Fruit fly (Drosophila melanogaster) whole organism, embryonic: Measurements from ENCODE around the gene CG17744.
A peak's percentile ranks its signal among the peaks of the same experiment; 100 is the strongest.

Source experiments
- B-H1 ChIP-seq: fragments of 200-800 bp; sonication (Bioruptor generic); IDR thresholded peaks from 3 replicates; pipeline ENCODE4 v1.3.6; 2022; ENCODE audit warnings: missing biosample characterization, missing genetic modification characterization
- CG1024 ChIP-seq: fragments of 200-800 bp; sonication (Bioruptor generic); IDR thresholded peaks from 2 replicates; pipeline ENCODE4 v1.3.6; 2022; ENCODE audit warnings: missing biosample characterization, missing genetic modification characterization
- CG11696 ChIP-seq: fragments of 200-800 bp; sonication (Bioruptor generic); IDR thresholded peaks from 2 replicates; pipeline ENCODE4 v1.3.6; 2022; ENCODE audit warnings: missing biosample characterization, missing genetic modification characterization
- CG12236 ChIP-seq: fragments of 200-800 bp; sonication (Bioruptor generic); optimal IDR thresholded peaks from 2 replicates; lab custom pipeline; 2016; ENCODE audit warnings: missing biosample characterization, missing genetic modification characterization
- CG13624 ChIP-seq: fragments of 200-800 bp; sonication (Bioruptor generic); optimal IDR thresholded peaks from 2 replicates; lab custom pipeline; 2016; ENCODE audit warnings: missing biosample characterization, missing genetic modification characterization
- CG17328 ChIP-seq: fragments of 200-800 bp; sonication (Bioruptor generic); IDR thresholded peaks from 2 replicates; pipeline ENCODE4 v1.3.6; 2022; ENCODE audit warnings: missing biosample characterization, missing genetic modification characterization
- CG1792 ChIP-seq: fragments of 200-800 bp; sonication (Bioruptor generic); optimal IDR thresholded peaks from 2 replicates; lab custom pipeline; 2016; ENCODE audit warnings: missing biosample characterization, missing genetic modification characterization
- CG32532 ChIP-seq: fragments of 200-800 bp; sonication (Bioruptor generic); IDR thresholded peaks from 2 replicates; pipeline ENCODE4 v1.3.6; 2022; ENCODE audit warnings: missing biosample characterization, missing genetic modification characterization
- CG3838 ChIP-seq: fragments of 200-800 bp; sonication (Bioruptor generic); optimal IDR thresholded peaks from 3 replicates; lab custom pipeline; 2016; ENCODE audit warnings: missing biosample characterization, missing genetic modification characterization
- CG4820 ChIP-seq: fragments of 200-800 bp; sonication (Bioruptor generic); optimal IDR thresholded peaks from 3 replicates; lab custom pipeline; 2016; ENCODE audit warnings: missing biosample characterization, missing genetic modification characterization
- CG4854 ChIP-seq: fragments of 200-800 bp; sonication (Bioruptor generic); optimal IDR thresholded peaks from 2 replicates; lab custom pipeline; 2016; ENCODE audit warnings: missing biosample characterization, missing genetic modification characterization, inconsistent platforms
- CG6272 ChIP-seq: fragments of 200-800 bp; sonication (Bioruptor generic); IDR thresholded peaks from 2 replicates; pipeline ENCODE4 v1.3.6; 2022; ENCODE audit warnings: missing biosample characterization, missing genetic modification characterization
- CG7745 ChIP-seq: fragments of 200-800 bp; sonication (Bioruptor generic); optimal IDR thresholded peaks from 2 replicates; lab custom pipeline; 2018; ENCODE audit warnings: missing biosample characterization, mild to moderate bottlenecking, missing genetic modification characterization, moderate library complexity
- CTCF ChIP-seq: fragments of 200-800 bp; sonication (Bioruptor generic); optimal IDR thresholded peaks from 2 replicates; lab custom pipeline; 2017; ENCODE audit warnings: missing biosample characterization, mild to moderate bottlenecking, missing genetic modification characterization, moderate library complexity
- Chrac-16 ChIP-seq: fragments of 200-800 bp; sonication (Bioruptor generic); optimal IDR thresholded peaks from 3 replicates; lab custom pipeline; 2016; ENCODE audit warnings: missing biosample characterization, missing genetic modification characterization
- D ChIP-seq, 2 experiments: fragments of 200-800 bp in 1 of 2; fragments of >200 bp in 1 of 2; sonication (Bioruptor generic) in 1 of 2; optimal IDR thresholded peaks; 2 replicates in 1 of 2; 3 replicates in 1 of 2; lab custom pipeline; 2017; ENCODE audit warnings: mild to moderate bottlenecking in 1 of 2, missing biosample characterization in 1 of 2, missing genetic modification characterization in 1 of 2, missing genetic modification reagents in 1 of 2
- Dbx ChIP-seq: fragments of 200-800 bp; sonication (Bioruptor generic); IDR thresholded peaks from 3 replicates; pipeline ENCODE4 v1.3.6; 2022; ENCODE audit warnings: missing biosample characterization, missing genetic modification characterization
- Deaf1 ChIP-seq: fragments of 200-800 bp; optimal IDR thresholded peaks from 3 replicates; lab custom pipeline; 2019; ENCODE audit warnings: missing biosample characterization, mild to moderate bottlenecking, missing genetic modification characterization, moderate library complexity
- Dll ChIP-seq: fragments of 200-800 bp; sonication (Bioruptor generic); IDR thresholded peaks from 4 replicates; pipeline ENCODE4 v1.3.6; 2022; ENCODE audit warnings: missing biosample characterization, missing genetic modification characterization; ENCODE audit not compliant: partially characterized antibody
- Ets97D ChIP-seq: fragments of 200-800 bp; sonication (Bioruptor generic); optimal IDR thresholded peaks from 3 replicates; lab custom pipeline; 2016; ENCODE audit warnings: missing biosample characterization, missing genetic modification characterization
- Hmx ChIP-seq: fragments of 200-800 bp; sonication (Bioruptor generic); optimal IDR thresholded peaks from 2 replicates; lab custom pipeline; 2016; ENCODE audit warnings: missing biosample characterization, missing genetic modification characterization
- Hr39 ChIP-seq: fragments of >200 bp; optimal IDR thresholded peaks from 2 replicates; lab custom pipeline; 2017
- Hr51 ChIP-seq, 2 experiments: fragments of 200-800 bp; sonication (Bioruptor generic); optimal IDR thresholded peaks; 2 replicates in 1 of 2; 3 replicates in 1 of 2; lab custom pipeline; 2016 to 2018; ENCODE audit warnings: missing biosample characterization in 2 of 2, missing genetic modification characterization in 2 of 2, mild to moderate bottlenecking in 1 of 2, moderate library complexity in 1 of 2
- MESR4 ChIP-seq: fragments of 200-800 bp; sonication (Bioruptor generic); optimal IDR thresholded peaks from 2 replicates; lab custom pipeline; 2018; ENCODE audit warnings: missing biosample characterization, mild to moderate bottlenecking, missing genetic modification characterization, moderate library complexity
- Mrtf ChIP-seq: fragments of 200-800 bp; sonication (Bioruptor generic); IDR thresholded peaks from 3 replicates; pipeline ENCODE4 v1.3.6; 2022; ENCODE audit warnings: missing biosample characterization, missing genetic modification characterization
- Nf-YA ChIP-seq: fragments of 200-800 bp; sonication (Bioruptor generic); IDR thresholded peaks from 2 replicates; pipeline ENCODE4 v1.3.6; 2022; ENCODE audit warnings: missing biosample characterization, missing genetic modification characterization
- Side ChIP-seq: fragments of 200-800 bp; sonication (Bioruptor generic); optimal IDR thresholded peaks from 2 replicates; lab custom pipeline; 2016; ENCODE audit warnings: missing biosample characterization, missing genetic modification characterization
- Spps ChIP-seq: fragments of 200-800 bp; sonication (Bioruptor generic); optimal IDR thresholded peaks from 2 replicates; lab custom pipeline; 2018; ENCODE audit warnings: missing biosample characterization, mild to moderate bottlenecking, missing genetic modification characterization
- ap ChIP-seq: fragments of 200-800 bp; sonication (Bioruptor generic); IDR thresholded peaks from 2 replicates; pipeline ENCODE4 v1.3.6; 2022; ENCODE audit warnings: missing biosample characterization, missing genetic modification characterization
- chinmo ChIP-seq: fragments of 200-800 bp; sonication (Bioruptor generic); IDR thresholded peaks from 4 replicates; pipeline ENCODE4 v1.3.6; 2022; ENCODE audit warnings: missing biosample characterization, missing genetic modification characterization; ENCODE audit not compliant: partially characterized antibody
- chn ChIP-seq: fragments of 200-800 bp; sonication (Bioruptor generic); optimal IDR thresholded peaks from 2 replicates; lab custom pipeline; 2016; ENCODE audit warnings: missing biosample characterization, missing genetic modification characterization
- corto ChIP-seq: fragments of 200-800 bp; sonication (Bioruptor generic); optimal IDR thresholded peaks from 2 replicates; lab custom pipeline; 2016; ENCODE audit warnings: missing biosample characterization, mild to moderate bottlenecking, missing genetic modification characterization, moderate library complexity
- dan ChIP-seq: fragments of 200-800 bp; sonication (Bioruptor generic); IDR thresholded peaks from 2 replicates; pipeline ENCODE4 v1.3.6; 2022; ENCODE audit warnings: missing biosample characterization, missing genetic modification characterization
- dimm ChIP-seq: fragments of 200-800 bp; sonication (Bioruptor generic); IDR thresholded peaks from 2 replicates; pipeline ENCODE4 v1.3.6; 2022; ENCODE audit warnings: missing biosample characterization, missing genetic modification characterization
- dm ChIP-seq: fragments of 200-800 bp; sonication (Bioruptor generic); optimal IDR thresholded peaks from 3 replicates; lab custom pipeline; 2016; ENCODE audit warnings: missing biosample characterization, missing genetic modification characterization
- fd102C ChIP-seq: fragments of 200-800 bp; sonication (Bioruptor generic); optimal IDR thresholded peaks from 2 replicates; lab custom pipeline; 2018; ENCODE audit warnings: missing biosample characterization, mild to moderate bottlenecking, missing genetic modification characterization, moderate library complexity
- fd64A ChIP-seq: fragments of 200-800 bp; sonication (Bioruptor generic); optimal IDR thresholded peaks from 3 replicates; lab custom pipeline; 2018; ENCODE audit warnings: missing biosample characterization, mild to moderate bottlenecking, missing genetic modification characterization
- gt ChIP-seq: fragments of 200-800 bp; sonication (Bioruptor generic); IDR thresholded peaks from 2 replicates; pipeline ENCODE4 v1.3.6; 2022; ENCODE audit warnings: missing biosample characterization, missing genetic modification characterization
- lmd ChIP-seq: fragments of 200-800 bp; sonication (Bioruptor generic); IDR thresholded peaks from 2 replicates; pipeline ENCODE4 v1.3.6; 2022; ENCODE audit warnings: missing biosample characterization, missing genetic modification characterization
- luna ChIP-seq: fragments of 200-800 bp; sonication (Bioruptor generic); optimal IDR thresholded peaks from 2 replicates; lab custom pipeline; 2016; ENCODE audit warnings: missing biosample characterization, missing genetic modification characterization
- onecut ChIP-seq: fragments of 200-800 bp; sonication (Bioruptor generic); IDR thresholded peaks from 2 replicates; pipeline ENCODE4 v1.3.6; 2022; ENCODE audit warnings: missing biosample characterization, missing genetic modification characterization
- ranshi ChIP-seq: fragments of 200-800 bp; sonication (Bioruptor generic); IDR thresholded peaks from 2 replicates; pipeline ENCODE4 v1.3.6; 2022; ENCODE audit warnings: missing biosample characterization, missing genetic modification characterization
- scrt ChIP-seq: fragments of 200-800 bp; sonication (Bioruptor generic); optimal IDR thresholded peaks from 2 replicates; lab custom pipeline; 2018; ENCODE audit warnings: missing biosample characterization, mild to moderate bottlenecking, missing genetic modification characterization, moderate library complexity
- sisA ChIP-seq: fragments of 200-800 bp; sonication (Bioruptor generic); IDR thresholded peaks from 2 replicates; pipeline ENCODE4 v1.3.6; 2022; ENCODE audit warnings: missing biosample characterization, missing genetic modification characterization
- slbo ChIP-seq: fragments of 200-800 bp; sonication (Bioruptor generic); IDR thresholded peaks from 2 replicates; pipeline ENCODE4 v1.3.6; 2022; ENCODE audit warnings: missing biosample characterization, missing genetic modification characterization
- slou ChIP-seq: fragments of 200-800 bp; sonication (Bioruptor generic); optimal IDR thresholded peaks from 3 replicates; lab custom pipeline; 2016; ENCODE audit warnings: missing biosample characterization, missing genetic modification characterization
- so ChIP-seq: fragments of 200-800 bp; sonication (Bioruptor generic); IDR thresholded peaks from 3 replicates; pipeline ENCODE4 v1.3.6; 2022; ENCODE audit warnings: missing biosample characterization, missing genetic modification characterization
- tgo ChIP-seq: fragments of 200-800 bp; sonication (Bioruptor generic); IDR thresholded peaks from 3 replicates; pipeline ENCODE4 v1.3.6; 2022; ENCODE audit warnings: missing biosample characterization, missing genetic modification characterization
- toy ChIP-seq: fragments of 200-800 bp; sonication (Bioruptor generic); IDR thresholded peaks from 2 replicates; pipeline ENCODE4 v1.3.6; 2022; ENCODE audit warnings: missing biosample characterization, missing genetic modification characterization
- tup ChIP-seq: fragments of 200-800 bp; sonication (Bioruptor generic); optimal IDR thresholded peaks from 2 replicates; lab custom pipeline; 2016; ENCODE audit warnings: missing biosample characterization, mild to moderate bottlenecking, missing genetic modification characterization, moderate library complexity
- tx ChIP-seq: fragments of 200-800 bp; sonication (Bioruptor generic); optimal IDR thresholded peaks from 2 replicates; lab custom pipeline; 2016; ENCODE audit warnings: missing biosample characterization, missing genetic modification characterization

CG17744 gene

dm6 chr3L:7013568-7014305 is 12.9 kb downstream of the CG17744 start (continued):
- no peak for TF ChIP-seq corto (GFP tag; lab: Kevin White, UChicago)
- TF ChIP-seq tx (GFP tag; lab: Kevin White, UChicago), result no peak
- TF ChIP-seq Ets97D (GFP tag; lab: Kevin White, UChicago), result no peak
- TF ChIP-seq onecut (GFP tag; lab: Robert Waterston, UW), result 0 out of 2 replicates have a peak, but pooled peaks have one; percentile 55
- TF ChIP-seq Side (GFP tag; lab: Kevin White, UChicago), result no peak
- TF ChIP-seq Mrtf, result no peak
- TF ChIP-seq lmd, result peak; percentile 21; the same call in 1 of the 2 replicates
- no peak for TF ChIP-seq Nf-YA (GFP tag; lab: Robert Waterston, UW)
- no peak for TF ChIP-seq tup (GFP tag; lab: Kevin White, UChicago)
- peak; percentile 68 for TF ChIP-seq CG17328 (GFP tag; lab: Robert Waterston, UW)
- TF ChIP-seq dan, result no peak
- no peak for TF ChIP-seq CG12236 (GFP tag; lab: Kevin White, UChicago)
- TF ChIP-seq CG11696, result peak; percentile 52
- no peak for TF ChIP-seq fd102C (GFP tag; lab: Kevin White, UChicago)
- TF ChIP-seq dm (GFP tag; lab: Kevin White, UChicago), result no peak
- TF ChIP-seq chinmo, result 0 out of 4 replicates have a peak, but pooled peaks have one; percentile 68
- TF ChIP-seq Hr39 (lab: Kevin White, UChicago), result no peak
- TF ChIP-seq Chrac-16 (GFP tag; lab: Kevin White, UChicago), result no peak
- no peak for TF ChIP-seq so (GFP tag; lab: Robert Waterston, UW)
- TF ChIP-seq tgo (GFP tag; lab: Robert Waterston, UW), result peak; percentile 64; the same call in 2 of the 3 replicates
- TF ChIP-seq CG6272 (GFP tag; lab: Robert Waterston, UW), result no peak
- no peak for TF ChIP-seq CG4820 (GFP tag; lab: Kevin White, UChicago)
- no peak for TF ChIP-seq MESR4 (GFP tag; lab: Kevin White, UChicago)
- no peak for TF ChIP-seq CG3838 (GFP tag; lab: Kevin White, UChicago)
- TF ChIP-seq fd64A (GFP tag; lab: Kevin White, UChicago), result no peak
- no peak for TF ChIP-seq Spps (tag; lab: Kevin White, UChicago)
- peak; percentile 21 for TF ChIP-seq CG13624
- TF ChIP-seq Dbx (GFP tag; lab: Robert Waterston, UW), result no peak; the same call in 2 of the 3 replicates
- no peak for TF ChIP-seq CG4854 (GFP tag; lab: Kevin White, UChicago)
- TF ChIP-seq ranshi (GFP tag; lab: Robert Waterston, UW), result no peak
- no peak for TF ChIP-seq CG7745
- no peak for TF ChIP-seq dimm
- no peak for TF ChIP-seq gt (GFP tag; lab: Robert Waterston, UW)
- TF ChIP-seq CG1792 (GFP tag; lab: Kevin White, UChicago), result no peak
- TF ChIP-seq Hmx (GFP tag; lab: Kevin White, UChicago), result no peak
- peak; percentile 44; the same call in 1 of the 3 replicates for TF ChIP-seq B-H1 (GFP tag; lab: Robert Waterston, UW)
- TF ChIP-seq Deaf1 (tag; lab: Kevin White, UChicago), result peak; percentile 96
- no peak for TF ChIP-seq toy (GFP tag; lab: Robert Waterston, UW)
- TF ChIP-seq Hr51 (GFP tag; optimal IDR thresholded peaks at IDR 0.05; lab: Kevin White, UChicago), result peak in 1 of 2 experiments; percentile 60
- no peak for TF ChIP-seq chn (GFP tag; lab: Kevin White, UChicago)
- peak; percentile 93 for TF ChIP-seq CTCF (GFP tag; lab: Kevin White, UChicago)
- TF ChIP-seq D (optimal IDR thresholded peaks at IDR 0.05; lab: Kevin White, UChicago), result no peak
- no peak for TF ChIP-seq D (GFP tag; optimal IDR thresholded peaks at IDR 0.05; lab: Kevin White, UChicago)
- TF ChIP-seq scrt, result no peak
- TF ChIP-seq sisA, result no peak
- no peak for TF ChIP-seq luna (GFP tag; lab: Kevin White, UChicago)
- TF ChIP-seq CG32532, result peak; percentile 89
- TF ChIP-seq ap (GFP tag; lab: Robert Waterston, UW), result no peak
- TF ChIP-seq Dll, result no peak
- TF ChIP-seq slbo (GFP tag; lab: Robert Waterston, UW), result peak; percentile 75
- no peak for TF ChIP-seq slou (GFP tag; lab: Kevin White, UChicago)
- TF ChIP-seq CG1024 (GFP tag; lab: Robert Waterston, UW), result 0 out of 2 replicates have a peak, but pooled peaks have one; percentile 22
